Worm (Caenorhabditis elegans): ENCODE results near the gene F22F7.7.

The F22F7.7 gene

DNA sequence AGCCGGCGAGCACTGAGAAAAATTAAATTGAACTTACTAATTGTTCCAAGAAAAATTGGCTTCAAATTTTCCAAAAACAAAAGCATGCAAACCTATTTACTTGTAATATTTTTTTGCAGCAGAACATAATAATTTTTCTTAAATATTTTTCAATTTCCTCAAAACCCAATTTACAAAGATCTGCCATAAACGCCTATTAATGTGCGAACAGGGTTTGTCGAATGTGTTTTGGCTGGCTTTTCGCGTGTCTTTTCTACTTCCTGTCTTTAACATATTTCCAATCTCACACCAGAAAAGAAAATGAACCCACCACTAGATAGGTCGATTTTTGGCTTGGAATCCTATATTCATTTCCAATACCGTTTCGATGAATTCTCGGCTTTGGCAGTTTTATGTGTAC lies 35.4 kb upstream of the F22F7.7 start, which contains the start of gene C45H4.18:
C45H4.18 (plus strand) TSS at position 301 of the 400 bp plus-strand sequence.
- TF ChIP-seq flt-1 (GFP tag; IDR thresholded peaks at IDR 0.05) (no peak), ama-1 (optimal IDR thresholded peaks at IDR 0.05) (no peak), tbx-11 (GFP tag; IDR thresholded peaks at IDR 0.05) (no peak), tra-4 (tag; optimal IDR thresholded peaks at IDR 0.05) (no peak), B0310.2 (tag; optimal IDR thresholded peaks at IDR 0.05) (no peak), sea-1 (GFP tag; conservative IDR thresholded peaks at IDR 0.05) (no peak), pes-1 (GFP tag; IDR thresholded peaks at IDR 0.05) (no peak), scrt-1 (GFP tag; IDR thresholded peaks at IDR 0.05) (no peak), aly-1 (tag; optimal IDR thresholded peaks at IDR 0.05) (no peak), hmg-4 (GFP tag; optimal IDR thresholded peaks at IDR 0.05) (no peak), F13C5.2 (tag; optimal IDR thresholded peaks at IDR 0.05) (no peak), tbx-37 (GFP tag; conservative IDR thresholded peaks at IDR 0.05) (no peak), hnd-1 (tag; optimal IDR thresholded peaks at IDR 0.05) (no peak), hmbx-1 (tag; optimal IDR thresholded peaks at IDR 0.05) (no peak), ceh-36 (tag; optimal IDR thresholded peaks at IDR 0.05) (no peak), ets-7 (tag; optimal IDR thresholded peaks at IDR 0.05) (no peak), ceh-13 (GFP tag; optimal IDR thresholded peaks at IDR 0.05) (no peak)

DNA sequence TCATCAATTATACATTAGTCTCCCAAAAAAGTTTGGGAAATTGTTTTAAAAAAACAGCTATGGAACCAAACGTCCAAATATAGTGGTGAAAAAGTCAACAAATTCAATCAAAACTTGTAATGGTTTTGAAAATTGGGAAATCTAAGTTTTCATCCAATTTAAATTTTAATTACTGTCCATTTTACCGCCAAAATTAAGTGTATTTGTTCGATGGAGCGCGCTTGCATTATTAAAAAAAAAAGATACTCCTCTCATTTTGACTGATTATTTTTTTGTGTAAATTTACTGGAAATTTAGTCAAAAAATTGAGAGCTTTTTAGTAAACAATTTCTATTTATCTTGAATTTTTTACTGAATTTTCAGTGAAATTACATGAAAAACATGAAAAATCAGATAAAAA lies 34.6 kb upstream of the F22F7.7 start:
- TF ChIP-seq ceh-13 (GFP tag; optimal IDR thresholded peaks at IDR 0.05) (no peak), hnd-1 (tag; optimal IDR thresholded peaks at IDR 0.05) (no peak), F13C5.2 (tag; optimal IDR thresholded peaks at IDR 0.05) (no peak), ceh-36 (tag; optimal IDR thresholded peaks at IDR 0.05) (no peak), tbx-11 (GFP tag; IDR thresholded peaks at IDR 0.05) (no peak), pes-1 (GFP tag; IDR thresholded peaks at IDR 0.05) (no peak), ama-1 (optimal IDR thresholded peaks at IDR 0.05) (no peak), tra-4 (tag; optimal IDR thresholded peaks at IDR 0.05) (no peak), scrt-1 (GFP tag; IDR thresholded peaks at IDR 0.05) (no peak), aly-1 (tag; optimal IDR thresholded peaks at IDR 0.05) (no peak), ets-7 (tag; optimal IDR thresholded peaks at IDR 0.05) (no peak), flt-1 (GFP tag; IDR thresholded peaks at IDR 0.05) (no peak), sea-1 (GFP tag; conservative IDR thresholded peaks at IDR 0.05) (no peak), tbx-37 (GFP tag; conservative IDR thresholded peaks at IDR 0.05) (no peak), B0310.2 (tag; optimal IDR thresholded peaks at IDR 0.05) (no peak), hmg-4 (GFP tag; optimal IDR thresholded peaks at IDR 0.05) (no peak)

DNA sequence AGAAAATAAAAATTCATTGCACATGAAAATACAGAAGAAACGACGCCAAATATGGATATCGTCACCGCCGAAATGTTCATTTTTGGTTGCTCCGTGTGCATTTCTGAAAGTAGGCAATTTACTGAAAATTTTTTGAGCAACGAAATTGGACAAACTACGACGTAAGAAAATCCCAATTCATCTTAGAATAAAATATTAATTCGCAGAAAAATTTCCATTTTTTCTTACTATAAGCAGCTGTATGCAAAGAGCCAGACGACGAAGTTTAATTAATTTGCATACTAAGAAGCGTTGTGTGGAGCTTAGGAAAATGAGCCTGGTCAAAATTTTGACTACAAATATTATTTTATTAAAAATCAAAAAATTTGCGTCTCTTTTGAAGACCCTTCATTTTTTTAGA lies 26.8 kb upstream of the F22F7.7 start, which contains the start of gene srbc-19:
srbc-19 (minus strand) TSS at position 101 of the 400 bp plus-strand sequence.
- TF ChIP-seq scrt-1 (GFP tag; IDR thresholded peaks at IDR 0.05): no peak
- no peak for TF ChIP-seq ets-7 (tag; optimal IDR thresholded peaks at IDR 0.05)
- no peak for TF ChIP-seq tra-4 (tag; optimal IDR thresholded peaks at IDR 0.05)
- no peak for TF ChIP-seq tbx-37 (GFP tag; conservative IDR thresholded peaks at IDR 0.05)
- no peak for TF ChIP-seq flt-1 (GFP tag; IDR thresholded peaks at IDR 0.05)
- TF ChIP-seq B0310.2 (tag; optimal IDR thresholded peaks at IDR 0.05): no peak
- TF ChIP-seq hmg-4 (GFP tag; optimal IDR thresholded peaks at IDR 0.05): no peak
- TF ChIP-seq F13C5.2 (tag; optimal IDR thresholded peaks at IDR 0.05): no peak
- TF ChIP-seq ceh-13 (GFP tag; optimal IDR thresholded peaks at IDR 0.05): no peak
- TF ChIP-seq tbx-11 (GFP tag; IDR thresholded peaks at IDR 0.05): no peak
- TF ChIP-seq hmbx-1 (tag; optimal IDR thresholded peaks at IDR 0.05): no peak
- no peak for TF ChIP-seq ceh-36 (tag; optimal IDR thresholded peaks at IDR 0.05)
- TF ChIP-seq sea-1 (GFP tag; conservative IDR thresholded peaks at IDR 0.05): no peak
- no peak for TF ChIP-seq ama-1 (optimal IDR thresholded peaks at IDR 0.05)
- no peak for TF ChIP-seq aly-1 (tag; optimal IDR thresholded peaks at IDR 0.05)
- TF ChIP-seq pes-1 (GFP tag; IDR thresholded peaks at IDR 0.05): no peak

DNA sequence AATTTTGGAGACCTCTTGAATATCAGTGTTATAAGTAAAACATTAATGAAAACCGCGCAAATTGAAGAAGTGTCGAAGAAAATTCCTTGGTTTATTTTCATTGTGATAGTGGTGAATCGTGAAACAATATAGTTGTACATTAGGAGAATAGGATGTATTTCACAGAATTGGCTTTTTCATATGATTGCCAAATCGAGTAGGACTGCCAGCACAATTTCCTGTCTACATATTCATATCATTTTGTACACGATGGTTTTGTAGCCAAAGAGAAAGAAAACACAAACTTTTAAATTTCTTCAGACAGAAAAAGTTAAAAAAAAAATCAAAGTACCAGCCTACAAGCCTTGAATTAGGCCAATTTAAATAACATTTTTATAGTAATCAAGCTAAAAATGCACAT lies 23.9 kb upstream of the F22F7.7 start, which contains the start of gene str-255:
str-255 (minus strand) TSS at position 101 of the 400 bp plus-strand sequence.
- TF ChIP-seq tra-4 (tag; optimal IDR thresholded peaks at IDR 0.05) (no peak), hnd-1 (tag; optimal IDR thresholded peaks at IDR 0.05) (no peak), aly-1 (tag; optimal IDR thresholded peaks at IDR 0.05) (no peak), ets-7 (tag; optimal IDR thresholded peaks at IDR 0.05) (no peak), tbx-37 (GFP tag; conservative IDR thresholded peaks at IDR 0.05) (no peak), ceh-36 (tag; optimal IDR thresholded peaks at IDR 0.05) (no peak), tbx-11 (GFP tag; IDR thresholded peaks at IDR 0.05) (no peak), pes-1 (GFP tag; IDR thresholded peaks at IDR 0.05) (no peak)

DNA sequence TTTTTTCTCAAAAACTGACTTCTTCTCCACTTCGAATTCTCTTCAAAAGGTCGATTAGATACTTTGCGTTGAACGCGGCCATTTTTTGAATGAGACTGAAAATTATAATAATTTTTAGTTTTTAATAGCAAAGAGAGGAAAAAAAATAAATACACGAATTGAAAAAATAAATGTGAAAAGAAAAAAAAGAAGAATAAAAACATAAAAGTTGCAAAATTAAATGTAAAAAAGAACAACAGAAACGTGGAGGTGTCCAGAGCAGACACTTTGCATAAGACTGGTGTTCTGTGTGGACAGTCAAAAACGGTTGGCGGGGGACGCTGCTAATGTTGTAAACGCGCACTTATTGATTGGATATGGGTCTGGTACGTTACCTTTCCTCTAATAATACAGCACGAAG lies 19.5 kb upstream of the F22F7.7 start, which contains the start of gene C45H4.14:
C45H4.14 (minus strand) TSS at position 101 of the 400 bp plus-strand sequence.
- TF ChIP-seq tbx-37 (GFP tag; conservative IDR thresholded peaks at IDR 0.05) (no peak), F13C5.2 (tag; optimal IDR thresholded peaks at IDR 0.05) (no peak), pes-1 (GFP tag; IDR thresholded peaks at IDR 0.05) (no peak)

DNA sequence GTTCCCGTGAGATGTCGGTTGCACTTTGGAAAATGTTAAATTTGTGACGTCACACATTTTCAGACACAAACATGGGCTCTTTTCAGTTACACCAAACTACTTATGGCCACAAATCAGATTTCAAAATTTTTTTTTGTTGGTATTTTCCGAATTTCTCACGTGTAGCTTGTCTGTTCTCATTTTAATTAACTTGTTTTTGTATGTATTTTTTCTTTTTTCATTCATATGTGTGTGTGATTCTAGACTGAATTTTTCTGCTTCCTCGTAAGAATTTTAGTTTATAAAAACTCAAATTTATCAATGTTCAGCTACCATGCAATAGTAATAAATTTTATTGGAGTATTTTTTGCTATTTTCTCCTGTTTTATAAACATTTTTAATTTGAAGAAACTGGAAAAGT lies 17.0 kb upstream of the F22F7.7 start, which contains the start of gene srbc-22:
srbc-22 (plus strand) TSS at position 301 of the 400 bp plus-strand sequence.
- TF ChIP-seq ceh-13 (GFP tag; optimal IDR thresholded peaks at IDR 0.05) (no peak), F13C5.2 (tag; optimal IDR thresholded peaks at IDR 0.05) (no peak), tbx-11 (GFP tag; IDR thresholded peaks at IDR 0.05) (no peak), tbx-37 (GFP tag; conservative IDR thresholded peaks at IDR 0.05) (no peak)

DNA sequence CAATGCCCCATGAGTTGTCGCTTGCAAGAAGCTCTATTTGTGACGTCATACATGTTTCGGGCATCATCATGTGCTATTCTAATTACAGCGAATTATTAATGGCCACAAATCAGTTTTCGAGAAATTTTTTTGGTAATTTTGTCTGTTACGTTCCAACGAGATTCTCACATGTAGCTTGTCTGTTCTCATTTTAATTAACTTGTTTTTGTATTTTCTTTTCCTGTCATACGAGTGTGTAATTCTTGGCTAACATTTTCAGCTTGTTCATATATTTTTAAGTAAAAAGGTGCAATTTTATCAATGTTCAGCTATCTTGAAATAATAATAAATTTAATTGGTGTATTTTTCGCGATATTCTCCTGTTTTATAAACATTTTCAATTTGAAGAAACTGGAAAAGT lies 15.4 kb upstream of the F22F7.7 start, which contains the start of gene srbc-21:
srbc-21 (plus strand) TSS at position 301 of the 400 bp plus-strand sequence.
- TF ChIP-seq B0310.2 (tag; optimal IDR thresholded peaks at IDR 0.05): no peak
- TF ChIP-seq ets-7 (tag; optimal IDR thresholded peaks at IDR 0.05): no peak
- no peak for TF ChIP-seq scrt-1 (GFP tag; IDR thresholded peaks at IDR 0.05)
- no peak for TF ChIP-seq flt-1 (GFP tag; IDR thresholded peaks at IDR 0.05)
- TF ChIP-seq ama-1 (optimal IDR thresholded peaks at IDR 0.05): no peak
- no peak for TF ChIP-seq pes-1 (GFP tag; IDR thresholded peaks at IDR 0.05)
- TF ChIP-seq F13C5.2 (tag; optimal IDR thresholded peaks at IDR 0.05): no peak
- TF ChIP-seq sea-1 (GFP tag; conservative IDR thresholded peaks at IDR 0.05): no peak
- no peak for TF ChIP-seq hmg-4 (GFP tag; optimal IDR thresholded peaks at IDR 0.05)
- no peak for TF ChIP-seq ceh-13 (GFP tag; optimal IDR thresholded peaks at IDR 0.05)
- no peak for TF ChIP-seq aly-1 (tag; optimal IDR thresholded peaks at IDR 0.05)
- TF ChIP-seq hmbx-1 (tag; optimal IDR thresholded peaks at IDR 0.05): no peak

Measured in whole organism, early embryonic.